Worm (Caenorhabditis elegans) whole organism, midembryonic: ENCODE measurements around the gene C36A4.10.

Experiments
- T22C8.4 ChIP-seq: fragments of 200-800 bp; sonication (Bioruptor generic); IDR thresholded peaks from 2 replicates; pipeline ENCODE4 v1.3.6; 2022; ENCODE audit warnings: missing genetic modification characterization, missing compliant biosample characterization
- cog-1 ChIP-seq: sonication (generic microtip); optimal IDR thresholded peaks from 2 replicates; lab custom pipeline; 2016; ENCODE audit warnings: missing genetic modification characterization, missing compliant biosample characterization
- flt-1 ChIP-seq: fragments of 200-800 bp; sonication (Bioruptor generic); IDR thresholded peaks from 2 replicates; pipeline ENCODE4 v1.3.6; 2022; ENCODE audit warnings: missing genetic modification characterization, missing compliant biosample characterization
- klf-2 ChIP-seq: fragments of 200-800 bp; sonication (Bioruptor generic); conservative IDR thresholded peaks from 2 replicates; pipeline ENCODE4 v1.3.6; 2022; ENCODE audit warnings: missing genetic modification reagents, missing genetic modification characterization, missing compliant biosample characterization
- med-1 ChIP-seq: sonication (generic microtip); optimal IDR thresholded peaks from 2 replicates; lab custom pipeline; 2017; ENCODE audit warnings: missing genetic modification characterization, mild to moderate bottlenecking, missing compliant biosample characterization, antibody characterized with exemption, missing genetic modification reagents; ENCODE audit not compliant: insufficient read depth
- ref-1 ChIP-seq: fragments of 200-800 bp; sonication (Bioruptor generic); conservative IDR thresholded peaks from 2 replicates; pipeline ENCODE4 v1.3.6; 2022; ENCODE audit warnings: missing genetic modification reagents, missing genetic modification characterization, missing compliant biosample characterization
- tab-1 ChIP-seq: fragments of 200-800 bp; sonication (Bioruptor generic); IDR thresholded peaks from 2 replicates; pipeline ENCODE4 v1.3.6; 2022; ENCODE audit warnings: missing genetic modification characterization, missing compliant biosample characterization
- ztf-23 ChIP-seq: fragments of 200-800 bp; sonication (Bioruptor generic); IDR thresholded peaks from 2 replicates; pipeline ENCODE4 v1.3.6; 2022; ENCODE audit warnings: missing genetic modification reagents, missing genetic modification characterization, missing compliant biosample characterization
- ztf-29 ChIP-seq: fragments of 200-800 bp; sonication (Bioruptor generic); IDR thresholded peaks from 2 replicates; pipeline ENCODE4 v1.3.6; 2022; ENCODE audit warnings: missing genetic modification reagents, missing genetic modification characterization, missing compliant biosample characterization

C36A4.10 gene

ce11 chrIII:3831381-3831780, at the start of gene C36A4.10:
TSS of gene C36A4.10 (minus strand) at chrIII:3831481.
- no peak for TF ChIP-seq ztf-23 (GFP tag; lab: Robert Waterston, UW)
- TF ChIP-seq ztf-29 (GFP tag; lab: Robert Waterston, UW) = no peak
- TF ChIP-seq cog-1 (tag; lab: Kevin White, UChicago) = no peak
- TF ChIP-seq flt-1 (GFP tag; lab: Robert Waterston, UW) = no peak
- no peak for TF ChIP-seq T22C8.4 (GFP tag; lab: Robert Waterston, UW)
- TF ChIP-seq med-1 (GFP tag; lab: Kevin White, UChicago) = no peak
- no peak for TF ChIP-seq klf-2 (GFP tag; lab: Robert Waterston, UW)
- no peak for TF ChIP-seq tab-1
- no peak for TF ChIP-seq ref-1 (GFP tag; lab: Robert Waterston, UW)

ce11 chrIII:3878986-3879756, 47.9 kb upstream of the C36A4.10 start:
- no peak for TF ChIP-seq tab-1
- no peak for TF ChIP-seq ztf-23 (GFP tag; lab: Robert Waterston, UW)

ce11 chrIII:3876197-3876897, 45.1 kb upstream of the C36A4.10 start:
- TF ChIP-seq cog-1 (tag; lab: Kevin White, UChicago) = no peak
- TF ChIP-seq med-1 (GFP tag; lab: Kevin White, UChicago) = no peak
- TF ChIP-seq tab-1 = no peak
- TF ChIP-seq T22C8.4 (GFP tag; lab: Robert Waterston, UW) = no peak
- TF ChIP-seq ref-1 (GFP tag; lab: Robert Waterston, UW) = no peak
- TF ChIP-seq ztf-23 (GFP tag; lab: Robert Waterston, UW) = no peak
- no peak for TF ChIP-seq flt-1 (GFP tag; lab: Robert Waterston, UW)
- no peak for TF ChIP-seq klf-2 (GFP tag; lab: Robert Waterston, UW)
- no peak for TF ChIP-seq ztf-29 (GFP tag; lab: Robert Waterston, UW)

ce11 chrIII:3875608-3876007, 44.3 kb upstream of the C36A4.10 start:
- no peak for TF ChIP-seq flt-1 (GFP tag; lab: Robert Waterston, UW)
- TF ChIP-seq klf-2 (GFP tag; lab: Robert Waterston, UW) = no peak
- TF ChIP-seq T22C8.4 (GFP tag; lab: Robert Waterston, UW) = no peak
- TF ChIP-seq med-1 (GFP tag; lab: Kevin White, UChicago) = no peak

- no peak for TF ChIP-seq klf-2 (GFP tag; lab: Robert Waterston, UW)
- TF ChIP-seq tab-1 = no peak
- no peak for TF ChIP-seq ztf-23 (GFP tag; lab: Robert Waterston, UW)
- no peak for TF ChIP-seq ztf-29 (GFP tag; lab: Robert Waterston, UW)
- TF ChIP-seq cog-1 (tag; lab: Kevin White, UChicago) = no peak
- no peak for TF ChIP-seq flt-1 (GFP tag; lab: Robert Waterston, UW)
- TF ChIP-seq ref-1 (GFP tag; lab: Robert Waterston, UW) = no peak
- TF ChIP-seq med-1 (GFP tag; lab: Kevin White, UChicago) = no peak
- TF ChIP-seq T22C8.4 (GFP tag; lab: Robert Waterston, UW) = no peak
Measured at ce11 chrIII:3874895-3875294, 43.6 kb upstream of the C36A4.10 start.

- no peak for TF ChIP-seq klf-2 (GFP tag; lab: Robert Waterston, UW)
- no peak for TF ChIP-seq T22C8.4 (GFP tag; lab: Robert Waterston, UW)
- TF ChIP-seq tab-1 = no peak
- TF ChIP-seq ztf-29 (GFP tag; lab: Robert Waterston, UW) = no peak
- no peak for TF ChIP-seq flt-1 (GFP tag; lab: Robert Waterston, UW)
- TF ChIP-seq ztf-23 (GFP tag; lab: Robert Waterston, UW) = no peak
- TF ChIP-seq med-1 (GFP tag; lab: Kevin White, UChicago) = no peak
Measured at ce11 chrIII:3874492-3874891, 43.2 kb upstream of the C36A4.10 start.

ce11 chrIII:3873424-3873823, 42.1 kb upstream of the C36A4.10 start:
- TF ChIP-seq cog-1 (tag; lab: Kevin White, UChicago) (no peak), ztf-23 (GFP tag; lab: Robert Waterston, UW) (no peak)

ce11 chrIII:3872978-3873377, 41.7 kb upstream of the C36A4.10 start:
- TF ChIP-seq tab-1 (no peak), flt-1 (GFP tag; lab: Robert Waterston, UW) (no peak), ref-1 (GFP tag; lab: Robert Waterston, UW) (no peak), med-1 (GFP tag; lab: Kevin White, UChicago) (no peak), cog-1 (tag; lab: Kevin White, UChicago) (no peak), T22C8.4 (GFP tag; lab: Robert Waterston, UW) (no peak), klf-2 (GFP tag; lab: Robert Waterston, UW) (no peak), ztf-23 (GFP tag; lab: Robert Waterston, UW) (no peak)

ce11 chrIII:3871763-3872486, 40.6 kb upstream of the C36A4.10 start:
- TF ChIP-seq T22C8.4 (GFP tag; lab: Robert Waterston, UW) (no peak), cog-1 (tag; lab: Kevin White, UChicago) (no peak), tab-1 (no peak), med-1 (GFP tag; lab: Kevin White, UChicago) (no peak), ref-1 (GFP tag; lab: Robert Waterston, UW) (no peak), klf-2 (GFP tag; lab: Robert Waterston, UW) (no peak), ztf-29 (GFP tag; lab: Robert Waterston, UW) (no peak), ztf-23 (GFP tag; lab: Robert Waterston, UW) (no peak), flt-1 (GFP tag; lab: Robert Waterston, UW) (no peak)
